Worm (Caenorhabditis elegans) whole organism, late embryonic: Measurements from ENCODE around the gene srb-12.

Experiments
- C38D4.7 ChIP-seq: fragments of 200-800 bp; sonication (Bioruptor generic); optimal IDR thresholded peaks from 2 replicates; lab custom pipeline; 2018; ENCODE audit warnings: mild to moderate bottlenecking, missing genetic modification characterization, moderate library complexity, missing compliant biosample characterization
- F13H6.1 ChIP-seq: sonication (generic microtip); optimal IDR thresholded peaks from 2 replicates; lab custom pipeline; 2016; ENCODE audit warnings: missing genetic modification characterization, missing compliant biosample characterization
- K09A11.1 ChIP-seq: sonication (generic microtip); optimal IDR thresholded peaks from 2 replicates; lab custom pipeline; 2017; ENCODE audit warnings: antibody characterized with exemption, mild to moderate bottlenecking, missing genetic modification characterization, missing compliant biosample characterization; ENCODE audit not compliant: insufficient read depth
- T23F11.4 ChIP-seq: fragments of 200-800 bp; sonication (Bioruptor generic); optimal IDR thresholded peaks from 2 replicates; lab custom pipeline; 2018; ENCODE audit warnings: mild to moderate bottlenecking, missing genetic modification characterization, missing compliant biosample characterization
- Y22D7AL.16 ChIP-seq: sonication (generic microtip); optimal IDR thresholded peaks from 2 replicates; lab custom pipeline; 2016; ENCODE audit warnings: missing genetic modification characterization, missing compliant biosample characterization
- ama-1 ChIP-seq: fragments of 150-350 bp; optimal IDR thresholded peaks from 2 replicates; lab custom pipeline; 2014
- ceh-14 ChIP-seq: sonication (generic microtip); optimal IDR thresholded peaks from 2 replicates; lab custom pipeline; 2016; ENCODE audit warnings: missing genotype, missing genetic modification characterization, missing compliant biosample characterization
- ceh-2 ChIP-seq: sonication (generic microtip); optimal IDR thresholded peaks from 2 replicates; lab custom pipeline; 2016; ENCODE audit warnings: missing genotype, missing genetic modification characterization, missing compliant biosample characterization
- ceh-22 ChIP-seq: sonication (generic microtip); optimal IDR thresholded peaks from 2 replicates; lab custom pipeline; 2017; ENCODE audit warnings: missing biosample characterization, missing genetic modification characterization
- ceh-24 ChIP-seq: sonication (generic microtip); optimal IDR thresholded peaks from 2 replicates; lab custom pipeline; 2016; ENCODE audit warnings: mild to moderate bottlenecking, missing genetic modification characterization, missing compliant biosample characterization
- ceh-30 ChIP-seq: fragments of 150-350 bp; optimal IDR thresholded peaks from 2 replicates; lab custom pipeline; 2014; ENCODE audit warnings: missing biosample characterization, missing genetic modification characterization
- ceh-45 ChIP-seq: fragments of 200-800 bp; sonication (Bioruptor generic); IDR thresholded peaks from 2 replicates; pipeline ENCODE4 v1.3.6; 2022; ENCODE audit warnings: missing genetic modification reagents, missing genetic modification characterization, missing compliant biosample characterization
- ceh-48 ChIP-seq: sonication (generic microtip); optimal IDR thresholded peaks from 2 replicates; lab custom pipeline; 2016; ENCODE audit warnings: missing genetic modification characterization, inconsistent platforms, missing compliant biosample characterization
- ceh-9 ChIP-seq: sonication (generic microtip); optimal IDR thresholded peaks from 2 replicates; lab custom pipeline; 2016; ENCODE audit warnings: mild to moderate bottlenecking, missing genetic modification characterization, inconsistent platforms, missing compliant biosample characterization
- dmd-4 ChIP-seq: sonication (generic microtip); optimal IDR thresholded peaks from 2 replicates; lab custom pipeline; 2016; ENCODE audit warnings: borderline replicate concordance, missing genetic modification characterization, missing compliant biosample characterization
- elt-2 ChIP-seq: sonication (generic microtip); optimal IDR thresholded peaks from 2 replicates; lab custom pipeline; 2016; ENCODE audit warnings: missing genetic modification reagents, missing genetic modification characterization, missing compliant biosample characterization
- ets-4 ChIP-seq: sonication (generic microtip); optimal IDR thresholded peaks from 2 replicates; lab custom pipeline; 2016; ENCODE audit warnings: missing genetic modification characterization, missing compliant biosample characterization
- eyg-1 ChIP-seq: sonication (generic microtip); optimal IDR thresholded peaks from 2 replicates; lab custom pipeline; 2016; ENCODE audit warnings: missing genotype, missing genetic modification characterization, missing compliant biosample characterization
- fkh-6 ChIP-seq: sonication (generic microtip); optimal IDR thresholded peaks from 2 replicates; lab custom pipeline; 2016; ENCODE audit warnings: missing genetic modification characterization, missing compliant biosample characterization
- hlh-15 ChIP-seq: sonication (generic microtip); optimal IDR thresholded peaks from 2 replicates; lab custom pipeline; 2016; ENCODE audit warnings: missing genetic modification characterization, missing compliant biosample characterization
- hlh-8 ChIP-seq: sonication (generic microtip); optimal IDR thresholded peaks from 2 replicates; lab custom pipeline; 2016; ENCODE audit warnings: missing genotype, missing genetic modification characterization, missing compliant biosample characterization
- madf-2 ChIP-seq: sonication (generic microtip); optimal IDR thresholded peaks from 2 replicates; lab custom pipeline; 2017; ENCODE audit warnings: missing genetic modification characterization, missing compliant biosample characterization
- mec-3 ChIP-seq: sonication (generic microtip); optimal IDR thresholded peaks from 2 replicates; lab custom pipeline; 2016; ENCODE audit warnings: borderline replicate concordance, missing genetic modification characterization, missing compliant biosample characterization
- nfya-1 ChIP-seq: sonication (generic microtip); optimal IDR thresholded peaks from 2 replicates; lab custom pipeline; 2017; ENCODE audit warnings: missing genetic modification characterization, mild to moderate bottlenecking, missing compliant biosample characterization, antibody characterized with exemption, moderate library complexity
- nhr-11 ChIP-seq: fragments of 150-350 bp; optimal IDR thresholded peaks from 2 replicates; lab custom pipeline; 2014; ENCODE audit warnings: missing biosample characterization, missing genetic modification characterization
- nhr-232 ChIP-seq: sonication (generic microtip); optimal IDR thresholded peaks from 2 replicates; lab custom pipeline; 2016; ENCODE audit warnings: missing genetic modification characterization, missing compliant biosample characterization
- npax-4 ChIP-seq: sonication (generic microtip); optimal IDR thresholded peaks from 2 replicates; lab custom pipeline; 2016; ENCODE audit warnings: missing genetic modification characterization, missing compliant biosample characterization
- pros-1 ChIP-seq: fragments of 150-350 bp; optimal IDR thresholded peaks from 2 replicates; lab custom pipeline; 2014; ENCODE audit warnings: missing biosample characterization, missing genetic modification reagents, missing genetic modification characterization
- ref-2 ChIP-seq: sonication (generic microtip); optimal IDR thresholded peaks from 2 replicates; lab custom pipeline; 2016; ENCODE audit warnings: missing genetic modification characterization, missing compliant biosample characterization
- sox-4 ChIP-seq: sonication (generic microtip); optimal IDR thresholded peaks from 2 replicates; lab custom pipeline; 2017; ENCODE audit warnings: mild to moderate bottlenecking, missing genetic modification characterization, inconsistent platforms, missing compliant biosample characterization
- syd-9 ChIP-seq: sonication (generic microtip); optimal IDR thresholded peaks from 2 replicates; lab custom pipeline; 2016; ENCODE audit warnings: mild to moderate bottlenecking, missing genetic modification characterization, moderate library complexity, missing compliant biosample characterization
- tbx-2 ChIP-seq: sonication (generic microtip); optimal IDR thresholded peaks from 2 replicates; lab custom pipeline; 2016; ENCODE audit warnings: missing genetic modification characterization, missing compliant biosample characterization
- ttx-3 ChIP-seq: sonication (generic microtip); optimal IDR thresholded peaks from 2 replicates; lab custom pipeline; 2016; ENCODE audit warnings: missing genetic modification reagents, missing genetic modification characterization, missing compliant biosample characterization
- unc-3 ChIP-seq, 2 experiments: fragments of 200-800 bp in 1 of 2; sonication (Bioruptor generic) in 1 of 2; sonication (generic microtip) in 1 of 2; conservative IDR thresholded peaks in 1 of 2; optimal IDR thresholded peaks in 1 of 2; 2 replicates each; pipeline versions ENCODE4 v1.3.6 to Lab custom; 2016 to 2022; ENCODE audit warnings: missing compliant biosample characterization in 2 of 2, missing genetic modification characterization in 2 of 2, missing genetic modification reagents in 1 of 2
- unc-42 ChIP-seq: sonication (generic microtip); optimal IDR thresholded peaks from 2 replicates; lab custom pipeline; 2016; ENCODE audit warnings: missing genotype, missing genetic modification characterization, missing compliant biosample characterization
- ztf-16 ChIP-seq: sonication (generic microtip); optimal IDR thresholded peaks from 2 replicates; lab custom pipeline; 2017; ENCODE audit warnings: missing genetic modification characterization, missing compliant biosample characterization

srb-12 gene

DNA sequence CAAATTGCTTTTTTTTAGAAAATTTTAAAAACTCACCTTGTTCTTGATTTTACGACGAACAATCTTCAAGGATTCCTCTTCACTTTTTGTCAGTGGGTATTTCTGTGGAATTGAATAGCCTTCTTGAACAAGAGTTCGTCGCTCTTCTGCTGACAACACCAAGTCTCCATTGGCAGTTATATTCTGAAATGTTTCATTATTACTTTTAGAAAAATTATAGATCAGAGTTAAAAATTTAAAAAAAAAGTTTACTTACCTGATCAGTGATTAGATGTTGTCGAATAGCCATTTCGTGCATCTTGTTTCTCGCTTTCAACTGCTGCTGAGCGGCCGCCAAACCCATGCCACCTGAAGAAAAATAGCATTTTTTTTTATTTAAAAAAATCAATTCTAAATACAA, 25.8 kb upstream of the srb-12 start:
- no peak for TF ChIP-seq ceh-45 (GFP tag; lab: Robert Waterston, UW)
- no peak for TF ChIP-seq ttx-3 (tag; lab: Kevin White, UChicago)
- no peak for TF ChIP-seq ceh-48
- no peak for TF ChIP-seq T23F11.4
- no peak for TF ChIP-seq tbx-2 (tag; lab: Kevin White, UChicago)
- no peak for TF ChIP-seq nhr-11 (tag; lab: Kevin White, UChicago)
- TF ChIP-seq C38D4.7 (GFP tag; lab: Kevin White, UChicago) = no peak
- no peak for TF ChIP-seq K09A11.1 (tag; lab: Kevin White, UChicago)
- no peak for TF ChIP-seq ama-1 (lab: Kevin White, UChicago)
- no peak for TF ChIP-seq fkh-6
- TF ChIP-seq mec-3 = no peak
- no peak for TF ChIP-seq ceh-2 (tag; lab: Kevin White, UChicago)

DNA sequence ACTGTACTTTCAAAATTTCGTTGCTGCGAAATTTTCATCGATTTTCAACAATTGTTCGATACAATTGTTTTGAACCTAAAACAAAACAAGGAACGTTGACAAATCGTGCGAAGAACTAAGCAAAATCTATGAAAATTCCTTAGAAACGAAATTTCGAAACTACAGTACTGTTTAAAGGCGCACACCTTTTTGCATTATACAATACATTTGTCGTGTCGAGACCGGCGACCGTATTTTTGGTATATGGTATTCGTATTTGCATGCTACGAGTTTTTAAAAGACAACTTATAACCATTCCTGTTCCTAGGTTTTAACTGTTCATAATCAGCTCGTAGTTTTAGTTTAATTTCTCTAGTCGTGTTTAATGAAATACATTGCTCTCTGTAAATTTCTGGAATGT, 24.2 kb upstream of the srb-12 start:
- TF ChIP-seq nhr-232 (tag; lab: Kevin White, UChicago) (no peak), F13H6.1 (tag; lab: Kevin White, UChicago) (no peak), ztf-16 (tag; lab: Kevin White, UChicago) (no peak), nfya-1 (no peak), ceh-22 (tag; lab: Kevin White, UChicago) (no peak), ceh-30 (tag; lab: Kevin White, UChicago) (no peak)
- TF ChIP-seq, all 69 proteins: peak for 0

DNA sequence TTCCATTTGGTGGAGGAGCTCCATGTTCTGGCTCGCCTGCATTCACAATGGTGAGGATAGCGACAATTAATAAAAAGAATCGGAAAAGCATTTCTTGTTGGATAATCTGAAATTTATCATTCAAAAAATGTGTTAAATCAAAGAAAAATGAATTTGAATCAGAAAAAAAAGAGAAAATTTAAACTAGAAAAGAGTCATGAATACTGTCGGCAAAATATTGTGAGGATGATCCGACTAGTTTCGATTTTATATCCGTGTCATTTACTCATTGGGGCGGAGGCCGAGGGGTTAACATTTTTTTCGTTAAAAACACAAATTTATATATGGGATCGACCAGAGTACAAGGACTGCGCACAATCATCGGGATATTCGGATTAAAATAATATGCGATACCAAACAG, 23.5 kb upstream of the srb-12 start, which contains the start of gene C27D6.12:
Gene C27D6.12 (minus strand): TSS at position 101 of the 400 bp plus-strand sequence.
- TF ChIP-seq Y22D7AL.16 (tag; lab: Kevin White, UChicago) (no peak), ref-2 (tag; lab: Kevin White, UChicago) (no peak), unc-42 (tag; lab: Kevin White, UChicago) (no peak), ttx-3 (tag; lab: Kevin White, UChicago) (no peak), npax-4 (tag; lab: Kevin White, UChicago) (no peak), elt-2 (tag; lab: Kevin White, UChicago) (no peak), nfya-1 (no peak), T23F11.4 (no peak), hlh-15 (tag; lab: Kevin White, UChicago) (no peak), hlh-8 (tag; lab: Kevin White, UChicago) (no peak), F13H6.1 (tag; lab: Kevin White, UChicago) (no peak), ceh-30 (tag; lab: Kevin White, UChicago) (no peak), ceh-14 (tag; lab: Kevin White, UChicago) (no peak), unc-3 (GFP tag; conservative IDR thresholded peaks at IDR 0.05; lab: Robert Waterston, UW) (no peak), unc-3 (tag; optimal IDR thresholded peaks at IDR 0.05; lab: Kevin White, UChicago) (no peak), sox-4 (tag; lab: Kevin White, UChicago) (no peak), eyg-1 (tag; lab: Kevin White, UChicago) (no peak), pros-1 (tag; lab: Kevin White, UChicago) (no peak), ama-1 (lab: Kevin White, UChicago) (no peak), ceh-24 (tag; lab: Kevin White, UChicago) (no peak), ets-4 (no peak)

DNA sequence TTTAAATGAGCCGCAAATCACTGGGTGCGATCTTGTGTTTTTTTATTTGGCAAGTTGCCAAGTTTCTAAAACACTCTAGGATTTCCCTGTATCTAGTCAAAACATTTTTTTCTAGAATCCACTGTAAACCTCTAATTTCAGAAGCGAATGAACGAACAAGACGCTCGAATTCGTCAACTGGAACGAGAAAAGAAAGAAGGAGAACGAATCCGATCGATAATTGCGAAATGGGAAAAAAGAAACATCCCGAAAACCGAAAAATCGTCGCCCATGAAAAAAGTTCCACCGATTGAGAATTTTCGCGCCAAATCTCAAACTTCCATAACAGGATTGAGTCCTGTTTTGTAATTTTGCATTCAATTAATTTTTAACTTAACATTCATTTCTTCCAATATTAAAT, 22.5 kb upstream of the srb-12 start:
- TF ChIP-seq dmd-4 = no peak
- no peak for TF ChIP-seq elt-2 (tag; lab: Kevin White, UChicago)
- TF ChIP-seq ztf-16 (tag; lab: Kevin White, UChicago) = no peak
- TF ChIP-seq eyg-1 (tag; lab: Kevin White, UChicago) = no peak
- no peak for TF ChIP-seq syd-9 (tag; lab: Kevin White, UChicago)
- TF ChIP-seq madf-2 (tag; lab: Kevin White, UChicago) = no peak
- no peak for TF ChIP-seq ceh-9 (tag; lab: Kevin White, UChicago)
- no peak for TF ChIP-seq pros-1 (tag; lab: Kevin White, UChicago)
